Worm (Caenorhabditis elegans): ENCODE measurements around the gene nspc-4.
"Not testable (repeated sequence)": the region's sequence is repeated elsewhere in the genome, so short reads cannot be mapped to it uniquely, and the experiment has no call there.

Gene nspc-4

DNA sequence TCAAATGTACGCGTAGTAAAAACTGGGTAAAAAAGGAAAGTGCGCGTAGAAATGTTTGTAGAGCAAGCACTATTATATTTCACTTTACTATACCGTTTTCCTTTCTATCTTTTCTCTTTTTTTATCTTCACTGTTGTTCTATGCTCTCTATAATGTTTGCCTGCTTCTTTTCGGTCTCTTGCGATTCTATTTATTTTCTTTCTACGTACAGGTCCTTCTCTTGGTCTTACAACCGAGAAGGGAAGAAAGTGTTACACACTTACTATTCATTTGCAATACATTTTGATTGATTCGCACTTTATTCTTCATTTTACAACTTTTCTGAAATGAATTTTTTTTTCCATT, 26.3 kb upstream of the nspc-4 start:
- TF ChIP-seq W03F9.2 (tag; optimal IDR thresholded peaks at IDR 0.05) (no peak), him-1 (tag; optimal IDR thresholded peaks at IDR 0.05) (no peak), dao-5 (tag; optimal IDR thresholded peaks at IDR 0.05) (no peak)

DNA sequence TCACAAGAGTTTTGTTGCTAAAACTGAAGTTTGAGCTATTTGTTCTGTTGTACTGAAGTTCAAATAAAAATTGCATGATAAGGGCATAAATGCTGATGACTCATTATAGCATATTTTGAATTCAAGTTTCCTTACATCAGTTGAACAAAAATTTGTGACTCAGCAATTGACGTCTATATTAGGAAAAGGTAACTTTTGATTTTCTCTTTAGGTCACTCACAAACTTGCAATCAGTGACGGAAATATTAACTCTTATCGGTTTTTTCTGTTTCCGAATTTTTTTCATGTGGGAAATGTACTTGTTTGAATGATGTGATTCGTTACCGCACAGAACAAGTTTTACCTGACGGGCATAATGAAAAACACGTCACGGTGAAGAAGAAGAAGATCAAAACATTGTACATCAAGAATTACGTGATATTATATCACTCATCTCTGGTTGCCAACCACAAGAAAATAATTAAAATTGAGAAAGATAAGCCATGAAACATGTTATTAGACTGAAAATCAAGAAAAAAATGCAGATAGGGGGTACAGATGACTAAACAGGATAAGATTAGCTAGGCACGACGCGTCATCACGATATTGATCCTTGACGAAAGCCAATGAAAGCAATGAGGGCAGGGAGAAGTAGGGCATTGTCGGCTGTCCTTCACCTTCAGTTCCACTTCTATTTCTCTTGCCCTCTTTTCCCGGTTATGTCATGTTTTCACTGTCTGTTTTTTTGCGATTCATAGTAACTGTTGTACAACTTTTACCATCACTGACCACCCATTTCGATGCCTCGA, 25.7 kb upstream of the nspc-4 start:
- TF ChIP-seq dao-5 (tag; optimal IDR thresholded peaks at IDR 0.05): no peak
- TF ChIP-seq W03F9.2 (tag; optimal IDR thresholded peaks at IDR 0.05): no peak
- no peak for TF ChIP-seq him-1 (tag; optimal IDR thresholded peaks at IDR 0.05)

DNA sequence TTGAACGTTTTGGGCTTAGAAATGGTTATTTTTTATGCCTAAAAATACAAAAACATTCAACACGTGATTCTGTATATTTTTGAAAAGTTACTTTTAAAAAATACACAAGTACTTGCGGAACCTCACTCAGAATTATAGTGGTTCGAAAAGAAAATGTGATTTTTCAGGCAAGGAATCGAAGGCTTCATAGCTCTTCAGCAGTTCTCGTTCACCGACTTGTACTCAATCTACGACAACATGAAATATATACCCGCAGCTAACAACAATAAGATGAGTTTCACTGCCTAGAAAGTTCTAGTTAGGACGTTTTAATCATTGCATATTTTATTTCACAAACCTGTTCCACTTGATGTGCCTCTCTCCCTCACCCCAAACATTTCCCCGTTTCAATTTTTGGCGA, 24.4 kb upstream of the nspc-4 start:
- TF ChIP-seq him-1 (tag; optimal IDR thresholded peaks at IDR 0.05) (no peak), W03F9.2 (tag; optimal IDR thresholded peaks at IDR 0.05) (no peak), dao-5 (tag; optimal IDR thresholded peaks at IDR 0.05) (no peak)

DNA sequence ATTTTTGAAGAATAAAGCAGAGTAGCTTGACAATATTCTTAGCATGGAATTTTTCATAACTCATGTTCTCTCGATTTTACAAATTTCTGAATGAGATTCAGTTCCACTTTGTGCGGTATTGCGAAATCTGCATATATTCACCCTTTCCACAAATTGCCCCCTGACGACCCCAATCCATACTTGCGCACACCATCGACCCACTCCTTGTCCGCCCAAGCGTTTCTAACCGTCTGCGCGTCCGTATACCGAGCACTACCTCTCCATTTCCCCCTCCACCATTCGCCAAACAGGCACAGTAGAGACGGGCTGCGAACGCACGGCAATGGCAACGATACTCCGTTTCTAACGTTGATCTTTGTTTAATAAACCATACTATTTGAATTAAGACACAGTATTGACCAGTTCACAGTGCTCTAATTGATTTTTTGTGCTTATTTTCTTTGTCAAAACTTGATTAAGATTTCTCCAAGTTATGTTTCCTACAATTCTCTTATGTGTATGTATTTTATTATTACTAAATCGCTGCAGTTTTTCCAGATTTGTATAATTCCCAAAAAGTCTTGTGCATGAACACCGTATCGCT, 18.5 kb upstream of the nspc-4 start, which contains the start of gene utx-1:
utx-1 (plus strand) TSS at position 533 of the 583 bp plus-strand sequence.
- no peak for TF ChIP-seq dao-5 (tag; optimal IDR thresholded peaks at IDR 0.05)
- no peak for TF ChIP-seq him-1 (tag; optimal IDR thresholded peaks at IDR 0.05)
- TF ChIP-seq W03F9.2 (tag; optimal IDR thresholded peaks at IDR 0.05): no peak

DNA sequence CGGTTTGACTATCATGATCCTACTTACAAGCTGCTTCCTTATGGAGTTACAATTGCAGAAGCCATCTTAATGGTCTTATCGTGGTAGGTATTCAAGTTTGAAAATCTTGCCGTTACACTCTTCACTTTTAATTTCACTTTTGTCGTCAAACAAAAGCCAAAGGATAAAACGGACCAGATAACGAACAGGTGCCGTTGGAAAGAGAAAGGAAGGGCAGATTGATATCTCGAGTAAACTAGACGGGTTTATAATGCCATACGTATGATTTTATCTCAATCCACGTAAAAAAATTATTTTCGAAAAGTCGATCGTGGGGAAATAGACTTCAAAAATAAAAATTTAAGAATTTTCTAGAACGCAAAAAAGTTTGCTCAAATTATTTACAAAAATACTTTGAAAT, 15.9 kb upstream of the nspc-4 start:
- TF ChIP-seq W03F9.2 (tag; optimal IDR thresholded peaks at IDR 0.05): no peak
- no peak for TF ChIP-seq him-1 (tag; optimal IDR thresholded peaks at IDR 0.05)
- no peak for TF ChIP-seq dao-5 (tag; optimal IDR thresholded peaks at IDR 0.05)

DNA sequence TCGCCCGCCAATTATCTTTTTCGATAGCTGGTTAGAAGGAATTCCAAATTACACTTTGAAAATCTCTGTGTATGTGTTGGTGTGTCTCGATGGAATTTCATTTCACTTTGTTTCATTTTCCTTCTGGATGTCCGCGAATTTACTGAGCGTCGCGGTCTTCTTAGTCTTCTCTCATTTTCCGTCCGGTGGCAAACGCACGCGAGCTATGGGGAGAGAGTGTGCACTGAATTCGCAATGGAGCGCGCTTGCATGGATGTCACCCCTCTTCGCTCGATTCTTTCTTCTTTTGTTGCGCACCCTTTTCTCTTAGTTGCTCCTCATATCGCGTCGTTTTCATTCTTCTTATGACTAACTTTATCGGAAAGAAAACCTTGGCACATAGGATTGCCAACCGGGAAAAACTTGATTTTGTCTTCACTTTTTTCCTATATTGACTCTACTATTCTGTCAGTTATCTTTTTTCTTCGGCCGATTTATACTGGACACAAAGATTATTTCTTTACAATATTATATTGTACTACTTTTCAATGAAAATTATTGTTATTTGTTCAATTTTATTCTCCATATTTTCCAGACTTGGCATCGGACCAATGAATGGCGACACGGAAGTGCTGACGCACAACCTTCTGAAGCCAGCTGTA, 13.6 kb upstream of the nspc-4 start, which contains the start of gene dhhc-14:
dhhc-14 (plus strand) TSS at position 591 of the 641 bp plus-strand sequence.
- TF ChIP-seq dao-5 (tag; optimal IDR thresholded peaks at IDR 0.05) (no peak), him-1 (tag; optimal IDR thresholded peaks at IDR 0.05) (no peak), W03F9.2 (tag; optimal IDR thresholded peaks at IDR 0.05) (no peak)

DNA sequence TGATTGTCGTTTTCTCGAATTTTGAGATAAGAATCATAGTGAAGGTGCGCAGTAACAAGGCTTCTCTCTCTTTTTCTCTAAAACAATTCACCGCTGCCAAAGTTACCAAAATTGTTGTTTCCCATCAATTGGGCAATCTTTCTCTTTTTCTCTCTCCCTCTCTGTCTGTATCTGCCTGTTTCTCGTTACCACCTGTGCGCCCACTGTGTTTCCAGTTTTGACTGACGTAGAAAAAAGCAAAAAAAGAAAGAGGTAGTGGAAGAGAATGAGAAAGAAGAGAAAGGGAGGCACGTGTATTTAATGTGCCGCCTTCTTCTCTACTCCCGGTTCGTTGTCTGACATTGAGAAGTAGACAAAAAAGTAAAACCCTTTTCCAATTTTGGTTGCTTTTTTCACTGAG, 11.9 kb upstream of the nspc-4 start:
- no peak for TF ChIP-seq W03F9.2 (tag; optimal IDR thresholded peaks at IDR 0.05)
- TF ChIP-seq him-1 (tag; optimal IDR thresholded peaks at IDR 0.05): no peak
- TF ChIP-seq dao-5 (tag; optimal IDR thresholded peaks at IDR 0.05): no peak

DNA sequence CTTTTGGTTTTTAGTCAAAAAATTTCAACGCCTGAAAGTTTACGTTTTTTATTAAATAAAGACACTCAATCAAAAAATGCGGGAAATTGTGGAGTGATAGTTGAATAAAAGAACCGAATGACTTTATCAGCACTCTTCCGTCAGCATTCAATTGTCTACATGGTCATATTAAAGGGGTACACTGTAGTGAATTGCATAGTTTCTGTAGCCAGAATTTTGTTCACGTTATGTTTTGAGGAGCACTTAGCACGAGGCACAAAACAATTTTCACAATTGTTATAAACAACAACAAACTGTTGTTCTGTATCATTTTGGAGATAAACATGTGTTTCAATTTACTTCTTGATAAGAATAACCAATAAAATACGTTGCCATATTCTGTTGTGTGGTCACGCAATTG, 10.9 kb upstream of the nspc-4 start, which contains the start of gene D2021.4:
D2021.4 (minus strand) TSS at position 48 of the 400 bp plus-strand sequence.
- TF ChIP-seq W03F9.2 (tag; optimal IDR thresholded peaks at IDR 0.05) (no peak), him-1 (tag; optimal IDR thresholded peaks at IDR 0.05) (no peak), dao-5 (tag; optimal IDR thresholded peaks at IDR 0.05) (no peak)

DNA sequence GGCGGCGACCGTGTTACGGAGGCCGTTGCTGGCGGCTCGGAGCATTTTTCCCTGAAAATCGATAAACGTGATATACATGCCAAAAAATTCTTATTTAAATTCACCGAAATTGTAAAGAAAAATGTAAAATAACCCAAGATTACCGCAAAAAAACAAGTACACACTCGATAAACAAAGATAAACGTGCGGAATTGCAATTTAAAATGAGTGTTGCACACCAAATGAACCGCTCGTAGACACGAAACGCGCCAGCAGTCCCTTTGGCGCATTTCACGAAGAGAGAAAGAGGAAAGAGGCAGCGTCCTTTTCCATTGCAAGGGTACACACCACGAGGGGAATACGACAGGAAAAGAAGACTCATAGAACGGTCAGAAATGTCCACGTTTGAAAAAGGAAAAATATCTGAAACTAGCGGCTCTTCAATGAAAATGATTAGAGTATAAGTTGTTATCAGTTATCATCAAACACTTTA, 7.8 kb upstream of the nspc-4 start, which contains the start of gene sdha-1:
sdha-1 (minus strand) TSS at position 51 of the 472 bp plus-strand sequence.
- peak; percentile 78 for TF ChIP-seq W03F9.2 (tag; optimal IDR thresholded peaks at IDR 0.05)
- no peak for TF ChIP-seq dao-5 (tag; optimal IDR thresholded peaks at IDR 0.05)
- peak; percentile 29 for TF ChIP-seq him-1 (tag; optimal IDR thresholded peaks at IDR 0.05)

DNA sequence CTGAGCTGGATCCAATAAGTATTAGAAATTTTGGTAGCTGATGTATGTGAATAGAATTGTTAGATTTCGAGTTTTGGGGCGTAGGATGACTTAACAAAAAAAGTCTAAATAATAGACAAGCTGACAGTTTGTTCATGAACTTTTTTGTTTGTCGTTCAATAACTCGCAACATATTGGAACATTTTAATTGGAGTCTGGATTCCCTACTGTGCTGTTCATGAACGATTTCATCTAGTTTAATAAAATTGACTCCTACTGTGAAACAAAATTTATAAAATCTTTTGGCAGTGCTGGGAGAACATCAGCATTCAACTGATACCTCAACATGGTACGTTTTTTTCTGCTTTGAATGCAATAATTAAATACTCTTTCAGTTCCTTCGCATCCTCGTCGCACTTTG, 3.4 kb upstream of the nspc-4 start, which contains the start of gene nspc-7:
nspc-7 (plus strand) TSS at position 301 of the 400 bp plus-strand sequence.
- not testable (repeated sequence) for TF ChIP-seq him-1, W03F9.2, dao-5 (tag; optimal IDR thresholded peaks at IDR 0.05)

DNA sequence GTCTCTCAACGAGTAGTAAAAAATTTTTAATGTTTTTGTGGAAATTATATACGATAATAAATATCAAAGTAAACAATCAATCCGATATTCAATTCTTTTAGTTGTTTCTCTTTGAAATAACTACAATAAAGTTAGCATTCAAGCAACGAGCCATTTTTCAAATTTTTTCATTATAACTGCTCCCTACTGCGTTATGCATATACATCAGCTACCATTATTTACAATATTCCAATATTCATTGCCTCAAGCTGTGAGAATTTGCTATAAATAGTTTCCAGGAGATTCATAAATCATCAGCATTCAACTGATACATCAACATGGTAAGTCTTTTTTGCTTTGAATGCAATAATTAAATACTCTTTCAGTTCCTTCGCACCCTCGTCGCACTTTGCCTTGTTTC, 1.4 kb downstream of the nspc-4 start, which contains the start of gene nspc-3:
nspc-3 (plus strand) TSS at position 301 of the 400 bp plus-strand sequence.
- no peak for TF ChIP-seq W03F9.2 (tag; optimal IDR thresholded peaks at IDR 0.05)
- TF ChIP-seq him-1 (tag; optimal IDR thresholded peaks at IDR 0.05): no peak
- TF ChIP-seq dao-5 (tag; optimal IDR thresholded peaks at IDR 0.05): no peak

DNA sequence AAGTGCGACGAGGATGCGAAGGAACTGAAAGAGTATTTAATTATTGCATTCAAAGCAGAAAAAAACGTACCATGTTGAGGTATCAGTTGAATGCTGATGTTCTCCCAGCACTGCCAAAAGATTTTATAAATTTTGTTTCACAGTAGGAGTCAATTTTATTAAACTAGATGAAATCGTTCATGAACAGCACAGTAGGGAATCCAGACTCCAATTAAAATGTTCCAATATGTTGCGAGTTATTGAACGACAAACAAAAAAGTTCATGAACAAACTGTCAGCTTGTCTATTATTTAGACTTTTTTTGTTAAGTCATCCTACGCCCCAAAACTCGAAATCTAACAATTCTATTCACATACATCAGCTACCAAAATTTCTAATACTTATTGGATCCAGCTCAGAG, 3.2 kb downstream of the nspc-4 start, which contains the start of gene nspc-1:
nspc-1 (minus strand) TSS at position 101 of the 400 bp plus-strand sequence.
- TF ChIP-seq him-1, W03F9.2, dao-5 (tag; optimal IDR thresholded peaks at IDR 0.05): not testable (repeated sequence)

DNA sequence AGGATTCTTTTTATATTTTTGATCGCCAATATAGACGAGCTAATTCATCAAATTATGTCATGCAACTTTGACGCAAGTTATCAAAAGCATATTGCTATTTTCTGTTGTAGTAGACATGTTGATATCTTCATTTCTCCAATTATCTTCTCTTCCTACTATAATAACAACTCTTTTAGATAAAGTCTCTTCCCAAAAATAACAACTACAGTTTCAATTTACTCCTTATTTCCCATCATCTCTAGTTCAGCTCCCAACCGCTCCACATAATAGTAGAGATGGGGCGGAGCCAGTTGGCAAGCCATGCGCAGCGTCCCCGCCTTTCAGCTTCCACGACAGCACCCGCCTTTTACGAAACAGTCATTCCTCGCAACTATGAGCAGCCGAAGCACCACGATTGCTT, 10.2 kb downstream of the nspc-4 start, which contains the start of gene flp-5:
flp-5 (plus strand) TSS at position 301 of the 400 bp plus-strand sequence.
- TF ChIP-seq W03F9.2 (tag; optimal IDR thresholded peaks at IDR 0.05) (no peak), him-1 (tag; optimal IDR thresholded peaks at IDR 0.05) (no peak), dao-5 (tag; optimal IDR thresholded peaks at IDR 0.05) (no peak)
